Worm (Caenorhabditis elegans): ENCODE data around the gene fbxa-201.
A peak's percentile ranks its signal among the peaks of the same experiment; 100 is the strongest.

Gene fbxa-201

DNA sequence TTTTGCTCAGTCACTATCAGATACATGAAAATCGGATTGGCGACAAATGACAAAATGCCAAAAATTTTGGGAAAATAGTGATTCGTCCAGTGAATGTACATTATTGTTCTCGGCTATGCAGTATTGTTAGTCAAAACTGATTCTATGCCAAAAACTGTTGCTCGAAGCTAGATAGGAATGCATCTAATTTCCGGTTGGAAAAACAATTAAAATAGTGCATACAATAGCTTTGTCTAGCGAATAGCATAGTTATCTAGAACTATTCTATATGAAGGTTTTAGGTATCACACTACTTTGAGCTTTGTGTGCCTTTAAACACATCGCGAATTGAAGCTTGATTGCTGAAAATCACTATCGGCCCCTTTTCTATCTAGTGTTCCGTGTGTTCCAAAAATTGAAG is 10.3 kb upstream of the fbxa-201 start, which contains the start of gene srj-15 (continued):
- no peak for TF ChIP-seq lir-3 (tag; optimal IDR thresholded peaks at IDR 0.05)

DNA sequence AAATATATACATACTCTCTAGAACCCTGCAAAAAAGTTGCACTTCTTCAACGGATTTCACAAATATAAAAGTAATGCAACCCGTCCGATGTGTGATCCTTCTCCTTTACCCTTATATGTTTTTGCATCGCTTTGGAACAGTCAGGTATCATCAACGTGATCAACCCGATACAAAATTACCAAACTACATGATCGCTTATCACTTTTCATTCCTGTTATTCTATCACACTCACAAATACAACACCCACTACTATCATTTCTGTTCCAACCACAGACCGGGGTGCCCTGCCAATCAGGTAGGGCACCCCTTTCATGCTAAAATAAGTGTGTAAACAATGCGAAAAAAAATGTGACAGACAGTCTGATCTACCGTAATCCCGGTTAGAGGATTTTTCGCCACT is 8.2 kb upstream of the fbxa-201 start:
- TF ChIP-seq lin-29 (GFP tag; IDR thresholded peaks at IDR 0.05): no peak
- no peak for TF ChIP-seq gei-8 (GFP tag; optimal IDR thresholded peaks at IDR 0.05)
- no peak for TF ChIP-seq duxl-1 (tag; optimal IDR thresholded peaks at IDR 0.05; ENCODE audit: poor library complexity)
- TF ChIP-seq F49E8.2 (tag; optimal IDR thresholded peaks at IDR 0.05; ENCODE audit: borderline replicate concordance): no peak
- no peak for TF ChIP-seq rbr-2 (tag; optimal IDR thresholded peaks at IDR 0.05)
- TF ChIP-seq Y48G9A.11 (GFP tag; IDR thresholded peaks at IDR 0.05): no peak
- TF ChIP-seq saeg-2 (GFP tag; IDR thresholded peaks at IDR 0.05): no peak
- TF ChIP-seq F37D6.2 (tag; optimal IDR thresholded peaks at IDR 0.05): no peak
- no peak for TF ChIP-seq ztf-7 (tag; optimal IDR thresholded peaks at IDR 0.05)
- no peak for TF ChIP-seq lsy-2 (tag; optimal IDR thresholded peaks at IDR 0.05)
- TF ChIP-seq snpc-4 (tag; optimal IDR thresholded peaks at IDR 0.05): no peak
- no peak for TF ChIP-seq zip-2 (tag; optimal IDR thresholded peaks at IDR 0.05)
- no peak for TF ChIP-seq Y75B8A.6 (GFP tag; IDR thresholded peaks at IDR 0.05)
- TF ChIP-seq dve-1 (tag; optimal IDR thresholded peaks at IDR 0.05; ENCODE audit: insufficient read depth): no peak
- no peak for TF ChIP-seq daf-8 (GFP tag; IDR thresholded peaks at IDR 0.05)
- TF ChIP-seq aha-1 (tag): peak; percentile 49
- TF ChIP-seq mep-1 (tag; optimal IDR thresholded peaks at IDR 0.05): no peak
- TF ChIP-seq unc-39 (tag; optimal IDR thresholded peaks at IDR 0.05): no peak
- no peak for TF ChIP-seq fkh-10 (GFP tag; optimal IDR thresholded peaks at IDR 0.05)
- TF ChIP-seq mdt-29 (GFP tag; IDR thresholded peaks at IDR 0.05): no peak
- no peak for TF ChIP-seq Y105C5A.15 (GFP tag; IDR thresholded peaks at IDR 0.05)
- peak; percentile 37; the same call in 1 of the 2 replicates for TF ChIP-seq dmd-6 (GFP tag; IDR thresholded peaks at IDR 0.05)
- no peak for TF ChIP-seq set-16 (GFP tag; IDR thresholded peaks at IDR 0.05)
- TF ChIP-seq mdl-1 (tag; optimal IDR thresholded peaks at IDR 0.05): no peak
- no peak for TF ChIP-seq egl-27 (tag; optimal IDR thresholded peaks at IDR 0.05)
- peak; percentile 39 for TF ChIP-seq nhr-76 (tag; optimal IDR thresholded peaks at IDR 0.05)
- TF ChIP-seq nhr-28 (tag; optimal IDR thresholded peaks at IDR 0.05): peak; percentile 11
- no peak for TF ChIP-seq nhr-11 (tag; optimal IDR thresholded peaks at IDR 0.05)
- no peak for TF ChIP-seq nhr-25 (tag; optimal IDR thresholded peaks at IDR 0.05; ENCODE audit: borderline replicate concordance, insufficient read depth)
- no peak for TF ChIP-seq skn-1 (tag; optimal IDR thresholded peaks at IDR 0.05)

DNA sequence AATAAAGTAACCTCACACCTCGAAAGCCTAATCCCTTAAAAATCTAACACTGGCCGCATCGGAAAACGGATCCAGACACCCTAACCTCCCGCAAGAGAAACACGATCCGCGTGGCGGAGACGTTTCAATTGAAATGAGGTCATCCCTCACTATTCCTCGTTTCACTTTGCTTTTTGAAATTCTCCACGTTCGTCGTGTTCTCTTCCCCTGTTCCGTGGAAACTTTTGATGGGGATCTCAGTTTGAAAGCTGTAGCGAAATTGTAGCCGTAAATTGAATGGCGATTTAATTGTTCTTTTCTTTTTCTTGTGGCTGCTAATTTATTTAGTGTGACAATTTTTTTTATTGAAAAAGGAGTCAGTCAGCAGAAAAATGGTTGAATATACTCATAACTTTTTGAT is 6.3 kb upstream of the fbxa-201 start:
- TF ChIP-seq aha-1 (tag): peak; percentile 59
- no peak for TF ChIP-seq zag-1 (tag; optimal IDR thresholded peaks at IDR 0.05)

DNA sequence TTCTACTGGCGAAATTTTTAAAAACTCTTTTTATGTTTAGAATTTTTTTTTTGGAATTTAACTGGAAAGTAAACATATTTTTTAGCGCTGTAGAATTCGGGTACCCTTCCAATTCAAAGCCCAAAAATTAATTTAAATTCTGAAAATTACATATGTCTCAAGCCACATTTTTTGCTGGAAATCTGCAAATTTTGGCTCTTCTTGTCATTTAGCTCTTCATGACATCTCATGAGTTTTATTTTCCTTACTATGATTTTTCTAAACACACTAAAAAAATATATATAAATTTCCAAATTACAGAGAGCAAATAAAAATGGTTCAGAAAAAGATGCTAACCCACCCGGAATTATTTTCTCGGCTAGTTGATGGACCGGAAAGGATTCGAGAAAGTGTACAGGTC is 5.9 kb upstream of the fbxa-201 start, which contains the start of gene acs-3:
TSS of gene acs-3 (plus strand) at position 301 of the 400 bp plus-strand sequence.
- TF ChIP-seq unc-62 (GFP tag; optimal IDR thresholded peaks at IDR 0.05 in 1 of 2) (peak in 1 of 2 experiments; percentile 41), unc-62 (tag; optimal IDR thresholded peaks at IDR 0.05) (no peak), Y75B8A.6 (GFP tag; IDR thresholded peaks at IDR 0.05) (no peak)

DNA sequence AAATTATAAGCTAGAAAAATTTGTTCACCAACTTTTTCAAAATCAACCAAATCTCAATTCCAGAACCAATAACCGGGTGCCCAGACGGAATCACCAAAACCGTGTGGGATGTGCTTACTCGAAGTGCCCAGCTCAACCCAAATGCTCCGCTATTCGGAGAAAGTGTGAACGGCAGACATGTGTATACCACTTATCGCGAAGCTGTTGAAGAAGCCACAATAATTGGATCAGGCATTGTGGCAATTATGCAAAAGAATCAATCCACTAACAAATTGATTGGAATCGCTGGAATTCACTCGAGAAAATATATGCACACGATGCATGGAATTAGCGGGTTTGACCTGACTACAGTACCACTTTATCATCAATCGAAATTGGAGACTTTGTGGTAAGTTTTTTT is 5.5 kb upstream of the fbxa-201 start:
- TF ChIP-seq unc-62 (GFP tag; optimal IDR thresholded peaks at IDR 0.05 in 1 of 2): peak in 1 of 2 experiments; percentile 95
- TF ChIP-seq unc-62 (tag; optimal IDR thresholded peaks at IDR 0.05): no peak
- TF ChIP-seq skn-1 (tag; optimal IDR thresholded peaks at IDR 0.05): no peak

DNA sequence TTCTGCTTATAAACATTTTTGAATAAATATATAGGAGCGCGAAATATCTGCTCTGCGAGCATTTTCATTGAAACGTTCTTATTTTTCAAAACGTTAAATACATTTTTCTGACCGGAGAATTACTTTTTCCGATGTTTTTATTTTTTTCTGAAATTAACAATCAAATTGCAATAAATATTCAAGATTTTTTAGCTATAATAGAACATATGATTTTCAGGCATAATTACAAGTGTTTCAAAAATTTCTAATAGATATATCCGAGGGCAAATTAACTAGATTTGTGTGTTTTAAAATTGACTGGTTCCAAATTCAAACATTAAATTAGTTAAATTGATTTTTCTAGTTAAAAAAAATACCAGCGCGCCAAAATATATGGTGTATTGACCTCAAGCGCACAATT is 3.8 kb downstream of the fbxa-201 start, which contains the start of gene T08B1.4:
TSS of gene T08B1.4 (plus strand) at position 301 of the 400 bp plus-strand sequence.
- TF ChIP-seq daf-12 (tag; optimal IDR thresholded peaks at IDR 0.05) (no peak), aha-1 (tag) (no peak), unc-62 (GFP tag; optimal IDR thresholded peaks at IDR 0.05 in 1 of 2) (no peak), unc-62 (tag; optimal IDR thresholded peaks at IDR 0.05) (no peak), lin-38 (GFP tag; IDR thresholded peaks at IDR 0.05) (no peak), tag-97 (GFP tag; IDR thresholded peaks at IDR 0.05) (no peak), saeg-2 (GFP tag; IDR thresholded peaks at IDR 0.05) (no peak), zip-2 (tag; optimal IDR thresholded peaks at IDR 0.05) (no peak), ztf-11 (tag; optimal IDR thresholded peaks at IDR 0.05) (no peak), ceh-32 (tag; optimal IDR thresholded peaks at IDR 0.05; ENCODE audit: poor library complexity) (no peak), F44E2.7 (GFP tag; IDR thresholded peaks at IDR 0.05) (no peak)

Measured in whole organism, L4 larva.